Worm (Caenorhabditis elegans): ENCODE measurements around the gene hsp-17.
A peak's percentile ranks its signal among the peaks of the same experiment; 100 is the strongest.

Gene hsp-17

DNA sequence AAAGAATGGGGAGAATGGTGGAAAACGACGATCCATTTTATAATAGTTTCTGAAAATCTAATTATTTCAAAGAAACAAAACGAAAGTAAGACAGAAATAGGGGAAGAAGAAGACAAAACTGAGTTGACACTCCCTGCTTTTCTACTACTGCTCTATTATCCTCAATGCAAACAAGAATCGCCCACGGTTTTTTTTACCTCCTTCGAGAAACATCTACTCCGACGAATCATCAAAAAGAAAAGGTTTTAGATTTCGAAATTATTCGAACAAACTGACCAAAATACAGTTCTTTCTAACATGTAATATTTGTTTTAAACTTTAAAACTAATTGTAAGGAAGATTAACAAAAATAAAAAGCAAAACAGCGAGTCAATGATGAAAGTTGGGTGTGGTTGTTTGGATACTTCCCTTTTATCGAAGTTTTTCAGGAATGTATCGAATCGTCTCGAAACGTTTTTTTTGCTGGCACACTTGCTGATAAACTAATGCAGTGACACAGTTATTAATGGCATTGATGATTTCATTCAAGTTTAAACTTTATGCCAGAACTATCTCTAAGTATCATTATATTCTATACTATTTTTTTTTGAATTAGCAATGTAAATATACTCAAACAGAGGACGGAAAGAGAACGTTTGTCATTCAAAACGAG, at the start of gene hsp-17:
hsp-17 (minus strand) TSS at position 51 of the 652 bp plus-strand sequence.
- peak; percentile 24 for TF ChIP-seq hlh-11 (tag; optimal IDR thresholded peaks at IDR 0.05)
- no peak for TF ChIP-seq nhr-25 (tag; optimal IDR thresholded peaks at IDR 0.05; ENCODE audit: borderline replicate concordance, insufficient read depth)
- TF ChIP-seq dmd-6 (GFP tag; IDR thresholded peaks at IDR 0.05): peak; percentile 27; the same call in 1 of the 2 replicates
- no peak for TF ChIP-seq daf-16 (GFP tag; optimal IDR thresholded peaks at IDR 0.05)
- TF ChIP-seq daf-16 (tag; optimal IDR thresholded peaks at IDR 0.05): peak; percentile 68
- no peak for TF ChIP-seq nhr-237 (tag; optimal IDR thresholded peaks at IDR 0.05)
- no peak for TF ChIP-seq nhr-76 (tag; optimal IDR thresholded peaks at IDR 0.05)
- TF ChIP-seq mep-1 (tag; optimal IDR thresholded peaks at IDR 0.05): no peak
- TF ChIP-seq pqm-1 (tag; optimal IDR thresholded peaks at IDR 0.05): peak; percentile 16
- TF ChIP-seq nhr-28 (tag; optimal IDR thresholded peaks at IDR 0.05): peak; percentile 15
- TF ChIP-seq zfp-2 (tag; optimal IDR thresholded peaks at IDR 0.05): no peak
- TF ChIP-seq ama-1 (optimal IDR thresholded peaks at IDR 0.05): no peak
- no peak for TF ChIP-seq pha-4 (GFP tag; IDR thresholded peaks at IDR 0.05)
- TF ChIP-seq pha-4 (tag; optimal IDR thresholded peaks at IDR 0.05): peak; percentile 52
- TF ChIP-seq F44E2.7 (GFP tag; IDR thresholded peaks at IDR 0.05): no peak

DNA sequence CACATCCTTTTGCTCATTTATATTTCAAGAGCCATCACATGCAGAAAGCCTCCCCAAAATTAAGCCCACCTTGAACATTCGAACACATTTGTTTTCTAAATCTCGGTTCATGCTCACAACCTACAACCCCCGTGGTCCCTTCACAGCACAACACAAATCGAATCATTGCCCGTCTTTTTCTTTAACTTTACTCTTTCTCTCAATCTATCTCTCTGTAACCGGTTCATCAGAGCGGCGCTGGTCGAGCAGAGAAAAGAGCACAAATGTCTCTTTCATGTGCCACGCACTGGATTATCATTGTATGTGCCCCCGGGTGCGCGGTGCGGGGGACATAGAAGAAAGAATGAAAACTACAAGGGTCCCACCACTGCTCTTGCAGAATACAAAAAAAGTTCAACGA, 49.6 kb upstream of the hsp-17 start:
- TF ChIP-seq mep-1 (tag; optimal IDR thresholded peaks at IDR 0.05) (no peak), hmg-1.1 (GFP tag; IDR thresholded peaks at IDR 0.05) (0 out of 2 replicates have a peak, but pooled peaks have one; percentile 22), unc-39 (tag; optimal IDR thresholded peaks at IDR 0.05) (no peak), zfp-2 (tag; optimal IDR thresholded peaks at IDR 0.05) (no peak), aha-1 (tag) (peak; percentile 49)

DNA sequence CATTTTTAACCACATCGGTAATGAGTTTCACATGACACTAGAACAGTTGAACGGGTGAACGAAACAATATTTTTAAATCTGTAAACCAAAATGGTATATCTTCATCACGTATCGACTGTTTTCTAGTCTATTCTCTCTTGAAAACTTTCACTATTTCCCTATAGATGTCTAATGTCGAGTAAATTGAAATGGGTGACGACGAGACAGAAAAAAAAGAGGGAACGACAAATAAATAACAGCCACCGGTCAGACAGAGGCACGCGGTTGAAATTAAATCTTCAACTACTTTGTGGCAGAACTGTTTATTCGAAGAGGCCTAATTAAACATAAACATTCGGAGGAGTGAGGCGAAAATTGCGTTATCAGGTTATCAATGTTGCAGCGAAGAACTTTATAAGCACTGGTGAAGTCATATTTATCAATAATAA, 48.7 kb upstream of the hsp-17 start:
- TF ChIP-seq pqm-1 (tag; optimal IDR thresholded peaks at IDR 0.05) (peak; percentile 55), daf-16 (GFP tag; optimal IDR thresholded peaks at IDR 0.05) (no peak), daf-16 (tag; optimal IDR thresholded peaks at IDR 0.05) (peak; percentile 98), mep-1 (tag; optimal IDR thresholded peaks at IDR 0.05) (peak; percentile 36), spr-1 (tag; optimal IDR thresholded peaks at IDR 0.05) (no peak), fkh-10 (GFP tag; optimal IDR thresholded peaks at IDR 0.05) (no peak), nhr-28 (tag; optimal IDR thresholded peaks at IDR 0.05) (peak; percentile 47), dve-1 (tag; optimal IDR thresholded peaks at IDR 0.05; ENCODE audit: insufficient read depth) (peak; percentile 38), hlh-11 (tag; optimal IDR thresholded peaks at IDR 0.05) (peak; percentile 74), mxl-3 (GFP tag; optimal IDR thresholded peaks at IDR 0.05) (peak; percentile 1), dmd-8 (GFP tag; IDR thresholded peaks at IDR 0.05) (no peak), dmd-6 (GFP tag; IDR thresholded peaks at IDR 0.05) (peak; percentile 18; the same call in 1 of the 2 replicates), mdl-1 (tag; optimal IDR thresholded peaks at IDR 0.05) (peak in 1 of 2 experiments; percentile 51), hlh-30 (tag; optimal IDR thresholded peaks at IDR 0.05; ENCODE audit: insufficient read depth) (peak; percentile 58), unc-62 (GFP tag; optimal IDR thresholded peaks at IDR 0.05 in 1 of 2) (peak in 1 of 2 experiments; percentile 62), unc-62 (tag; optimal IDR thresholded peaks at IDR 0.05) (no peak), hif-1 (tag; optimal IDR thresholded peaks at IDR 0.05) (no peak)

DNA sequence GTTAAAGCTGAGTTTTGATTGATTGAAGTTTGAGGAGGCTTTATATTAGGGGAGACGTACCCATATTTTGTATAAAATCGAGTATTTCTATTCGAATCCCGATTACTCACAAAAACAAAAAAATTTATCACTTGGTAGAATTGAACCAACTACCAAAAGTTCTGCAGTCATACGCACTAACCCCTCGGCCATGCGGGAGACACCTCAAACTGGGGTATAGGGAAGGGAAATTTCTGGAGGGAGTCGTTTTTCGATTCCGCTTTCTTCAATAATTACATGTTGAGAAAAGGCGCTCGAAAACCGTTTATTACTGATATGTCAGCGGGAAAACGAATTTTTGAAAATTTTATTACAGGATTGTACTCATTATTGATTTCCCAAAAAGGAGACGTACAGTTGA, 45.6 kb upstream of the hsp-17 start:
- TF ChIP-seq ZK337.2 (GFP tag; IDR thresholded peaks at IDR 0.05): 0 out of 2 replicates have a peak, but pooled peaks have one; percentile 33
- TF ChIP-seq madf-9 (GFP tag; conservative IDR thresholded peaks at IDR 0.05): 0 out of 2 replicates have a peak, but pooled peaks have one; percentile 48
- TF ChIP-seq ceh-20 (GFP tag; IDR thresholded peaks at IDR 0.05): 0 out of 2 replicates have a peak, but pooled peaks have one; percentile 58
- peak; percentile 75 for TF ChIP-seq egl-43 (GFP tag; IDR thresholded peaks at IDR 0.05)
- TF ChIP-seq lim-7 (GFP tag; IDR thresholded peaks at IDR 0.05): peak; percentile 77
- 0 out of 2 replicates have a peak, but pooled peaks have one; percentile 14 for TF ChIP-seq dmd-6 (GFP tag; IDR thresholded peaks at IDR 0.05)
- TF ChIP-seq Y48G9A.11 (GFP tag; IDR thresholded peaks at IDR 0.05): 0 out of 2 replicates have a peak, but pooled peaks have one; percentile 28
- TF ChIP-seq dmd-9 (GFP tag; IDR thresholded peaks at IDR 0.05): 0 out of 2 replicates have a peak, but pooled peaks have one; percentile 39
- peak; percentile 30; the same call in 1 of the 2 replicates for TF ChIP-seq tra-1 (GFP tag; IDR thresholded peaks at IDR 0.05)
- TF ChIP-seq D1046.2 (GFP tag; IDR thresholded peaks at IDR 0.05): 0 out of 2 replicates have a peak, but pooled peaks have one; percentile 44
- TF ChIP-seq hmg-1.1 (GFP tag; IDR thresholded peaks at IDR 0.05): peak; percentile 46; the same call in 1 of the 2 replicates
- 0 out of 4 replicates have a peak, but pooled peaks of 1 of the 2 experiments have one; percentile 54 for TF ChIP-seq madf-5 (GFP tag; IDR thresholded peaks at IDR 0.05)
- peak; percentile 87 for TF ChIP-seq dmd-8 (GFP tag; IDR thresholded peaks at IDR 0.05)
- TF ChIP-seq F26F4.8 (GFP tag; conservative IDR thresholded peaks at IDR 0.05): peak; percentile 75
- TF ChIP-seq T26A8.4 (GFP tag; IDR thresholded peaks at IDR 0.05): peak; percentile 45; the same call in 1 of the 2 replicates
- peak; percentile 63; the same call in 1 of the 2 replicates for TF ChIP-seq lin-1 (GFP tag; IDR thresholded peaks at IDR 0.05)
- peak; percentile 66 for TF ChIP-seq vab-7 (GFP tag; IDR thresholded peaks at IDR 0.05)
- peak; percentile 78 for TF ChIP-seq arid-1 (GFP tag; conservative IDR thresholded peaks at IDR 0.05)

Data from whole organism, L4 larva.